Fruit fly (Drosophila melanogaster) whole organism: Measurements from ENCODE around the gene Ptp99A.

ENCODE experiments used
- Dll ChIP-seq: fragments of >200 bp; optimal IDR thresholded peaks from 2 replicates; lab custom pipeline; 2017
- pan ChIP-seq: fragments of >200 bp; optimal IDR thresholded peaks from 2 replicates; lab custom pipeline; 2017
- psq ChIP-seq: fragments of >200 bp; optimal IDR thresholded peaks from 2 replicates; lab custom pipeline; 2017

- no peak for TF ChIP-seq psq
- TF ChIP-seq Dll (lab: Kevin White, UChicago): no peak
- TF ChIP-seq pan (lab: Kevin White, UChicago): no peak
These were observed 126.1 kb downstream of the Ptp99A start, which contains the start of gene Trc8 for dm6 chr3R:29503406-29504116.
